Fruit fly (Drosophila melanogaster) whole organism, wandering third instar larva: ENCODE results near the gene DIP-theta.

Experiments used
- CG9705 ChIP-seq: fragments of 200-800 bp; sonication (Bioruptor generic); optimal IDR thresholded peaks from 2 replicates; lab custom pipeline; 2018; ENCODE audit warnings: missing biosample characterization, mild to moderate bottlenecking, missing genetic modification characterization
- Dfd ChIP-seq: fragments of >200 bp; optimal IDR thresholded peaks from 2 replicates; lab custom pipeline; 2017; ENCODE audit warnings: missing biosample characterization, missing genetic modification characterization
- Vsx2 ChIP-seq: fragments of 200-300, 225-300 bp; sonication (Bioruptor generic); optimal IDR thresholded peaks from 2 replicates; lab custom pipeline; 2018; ENCODE audit warnings: missing biosample characterization, missing genetic modification characterization; ENCODE audit not compliant: partially characterized antibody
- lola ChIP-seq: fragments of >200 bp; optimal IDR thresholded peaks from 2 replicates; lab custom pipeline; 2017; ENCODE audit warnings: missing biosample characterization, missing genetic modification characterization
- sage ChIP-seq: fragments of 200-800 bp; sonication (Bioruptor generic); optimal IDR thresholded peaks from 2 replicates; lab custom pipeline; 2016; ENCODE audit warnings: missing biosample characterization, mild to moderate bottlenecking, missing genetic modification characterization
- usp ChIP-seq: fragments of >200 bp; optimal IDR thresholded peaks from 2 replicates; lab custom pipeline; 2017; ENCODE audit warnings: missing biosample characterization, missing genetic modification characterization

dm6 chr2L:5581016-5581415 is 77.3 kb downstream of the DIP-theta start, which contains the start of gene CG14011:
- TF ChIP-seq Dfd (GFP tag; lab: Kevin White, UChicago) = no peak
- no peak for TF ChIP-seq usp (GFP tag; lab: Kevin White, UChicago)
- TF ChIP-seq lola = no peak
- no peak for TF ChIP-seq Vsx2
- TF ChIP-seq CG9705 (GFP tag; lab: Kevin White, UChicago) = no peak
- TF ChIP-seq sage (GFP tag; lab: Kevin White, UChicago) = no peak
